Worm (Caenorhabditis elegans) whole organism, midembryonic: ENCODE data around the gene str-168.

Experiments
- T22C8.4 ChIP-seq: fragments of 200-800 bp; sonication (Bioruptor generic); IDR thresholded peaks from 2 replicates; pipeline ENCODE4 v1.3.6; 2022; ENCODE audit warnings: missing genetic modification characterization, missing compliant biosample characterization
- cog-1 ChIP-seq: sonication (generic microtip); optimal IDR thresholded peaks from 2 replicates; lab custom pipeline; 2016; ENCODE audit warnings: missing genetic modification characterization, missing compliant biosample characterization
- flt-1 ChIP-seq: fragments of 200-800 bp; sonication (Bioruptor generic); IDR thresholded peaks from 2 replicates; pipeline ENCODE4 v1.3.6; 2022; ENCODE audit warnings: missing genetic modification characterization, missing compliant biosample characterization
- klf-2 ChIP-seq: fragments of 200-800 bp; sonication (Bioruptor generic); conservative IDR thresholded peaks from 2 replicates; pipeline ENCODE4 v1.3.6; 2022; ENCODE audit warnings: missing genetic modification reagents, missing genetic modification characterization, missing compliant biosample characterization
- med-1 ChIP-seq: sonication (generic microtip); optimal IDR thresholded peaks from 2 replicates; lab custom pipeline; 2017; ENCODE audit warnings: missing genetic modification characterization, mild to moderate bottlenecking, missing compliant biosample characterization, antibody characterized with exemption, missing genetic modification reagents; ENCODE audit not compliant: insufficient read depth
- tab-1 ChIP-seq: fragments of 200-800 bp; sonication (Bioruptor generic); IDR thresholded peaks from 2 replicates; pipeline ENCODE4 v1.3.6; 2022; ENCODE audit warnings: missing genetic modification characterization, missing compliant biosample characterization
- ztf-29 ChIP-seq: fragments of 200-800 bp; sonication (Bioruptor generic); IDR thresholded peaks from 2 replicates; pipeline ENCODE4 v1.3.6; 2022; ENCODE audit warnings: missing genetic modification reagents, missing genetic modification characterization, missing compliant biosample characterization

ce11 chrIV:4977176-4977693 lies 38.5 kb downstream of the str-168 start, which contains the start of gene E03H12.5:
- TF ChIP-seq tab-1 (GFP tag; lab: Robert Waterston, UW): no peak
- no peak for TF ChIP-seq T22C8.4 (GFP tag; lab: Robert Waterston, UW)
- no peak for TF ChIP-seq cog-1
- TF ChIP-seq flt-1 (GFP tag; lab: Robert Waterston, UW): no peak
- TF ChIP-seq med-1: no peak
- no peak for TF ChIP-seq ztf-29 (GFP tag; lab: Robert Waterston, UW)
- TF ChIP-seq klf-2 (GFP tag; lab: Robert Waterston, UW): no peak
